Fruit fly (Drosophila melanogaster) whole organism, pupa: ENCODE data around the gene CG32081.

ENCODE experiments used
- CG10348 ChIP-seq: fragments of 200-800 bp; sonication (Bioruptor generic); IDR thresholded peaks from 2 replicates; pipeline ENCODE4 v1.3.6; 2022; ENCODE audit warnings: missing biosample characterization, missing genetic modification characterization
- CG8159 ChIP-seq: fragments of 200-800 bp; sonication (Bioruptor generic); optimal IDR thresholded peaks from 3 replicates; lab custom pipeline; 2018; ENCODE audit warnings: missing biosample characterization, mild to moderate bottlenecking, missing genetic modification characterization, moderate library complexity

DNA sequence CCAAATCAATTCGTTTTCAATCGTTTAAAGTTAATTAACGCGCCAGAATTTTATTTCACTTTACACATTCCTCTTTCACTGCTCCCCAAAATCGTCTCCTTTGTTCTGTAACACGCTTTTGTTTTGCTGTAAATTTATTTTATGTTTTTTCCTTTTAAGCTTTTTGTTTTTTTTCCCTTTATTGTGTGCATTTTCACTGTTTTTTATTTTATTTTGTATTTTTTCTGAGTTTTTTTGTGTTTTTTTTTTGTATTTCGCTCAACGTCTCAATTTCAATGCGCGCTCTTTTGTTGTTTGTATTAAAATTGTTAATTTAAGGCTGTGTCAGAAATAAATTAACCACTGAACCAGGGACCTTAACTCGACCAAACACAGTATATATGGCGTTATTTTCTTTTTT lies 20.9 kb upstream of the CG32081 start:
- TF ChIP-seq CG8159 (tag; lab: Kevin White, UChicago) (no peak), CG10348 (GFP tag; lab: Robert Waterston, UW) (no peak)
